Fruit fly (Drosophila melanogaster) whole organism, embryonic: ENCODE data around the gene CG15330.

Source experiments
- BEAF-32 ChIP-seq: fragments of 200-800 bp; sonication (Bioruptor generic); optimal IDR thresholded peaks from 3 replicates; lab custom pipeline; 2017; ENCODE audit warnings: missing biosample characterization, missing genetic modification characterization, mild to moderate bottlenecking, moderate library complexity, missing genetic modification reagents
- CG11398 ChIP-seq: fragments of 200-800 bp; sonication (Bioruptor generic); optimal IDR thresholded peaks from 2 replicates; lab custom pipeline; 2016; ENCODE audit warnings: missing biosample characterization, missing genetic modification characterization
- CG14441 ChIP-seq: fragments of 200-800 bp; sonication (Bioruptor generic); IDR thresholded peaks from 2 replicates; pipeline ENCODE4 v1.3.6; 2022; ENCODE audit warnings: missing biosample characterization, missing genetic modification characterization
- CG14860 ChIP-seq: fragments of 200-800 bp; sonication (Bioruptor generic); IDR thresholded peaks from 3 replicates; pipeline ENCODE4 v1.3.6; 2022; ENCODE audit warnings: missing biosample characterization, missing genetic modification characterization; ENCODE audit not compliant: partially characterized antibody
- CG15269 ChIP-seq: fragments of 200-800 bp; sonication (Bioruptor generic); optimal IDR thresholded peaks from 2 replicates; lab custom pipeline; 2018; ENCODE audit warnings: missing biosample characterization, mild to moderate bottlenecking, missing genetic modification characterization, moderate library complexity
- CG16863 ChIP-seq: fragments of 200-800 bp; sonication (Bioruptor generic); optimal IDR thresholded peaks from 3 replicates; lab custom pipeline; 2016; ENCODE audit warnings: missing biosample characterization, missing genetic modification characterization
- CG17186 ChIP-seq: fragments of 200-800 bp; sonication (Bioruptor generic); optimal IDR thresholded peaks from 3 replicates; lab custom pipeline; 2017; ENCODE audit warnings: missing biosample characterization, missing genetic modification reagents, missing genetic modification characterization
- CG17912 ChIP-seq: fragments of 200-800 bp; sonication (Bioruptor generic); optimal IDR thresholded peaks from 2 replicates; lab custom pipeline; 2018; ENCODE audit warnings: missing biosample characterization, mild to moderate bottlenecking, missing genetic modification characterization
- CG18764 ChIP-seq: fragments of 200-800 bp; sonication (Bioruptor generic); optimal IDR thresholded peaks from 3 replicates; lab custom pipeline; 2016; ENCODE audit warnings: missing biosample characterization, missing genetic modification characterization
- CG2129 ChIP-seq: fragments of 200-800 bp; sonication (Bioruptor generic); IDR thresholded peaks from 2 replicates; pipeline ENCODE4 v1.3.6; 2022; ENCODE audit warnings: missing biosample characterization, missing genetic modification characterization; ENCODE audit not compliant: partially characterized antibody
- CG2875 ChIP-seq: fragments of 200-800 bp; sonication (Bioruptor generic); optimal IDR thresholded peaks from 2 replicates; lab custom pipeline; 2017; ENCODE audit warnings: missing biosample characterization, mild to moderate bottlenecking, missing genetic modification characterization, missing genetic modification reagents
- CG2889 ChIP-seq: fragments of 200-800 bp; sonication (Bioruptor generic); IDR thresholded peaks from 3 replicates; pipeline ENCODE4 v1.3.6; 2022; ENCODE audit warnings: missing biosample characterization, missing genetic modification characterization
- CG31388 ChIP-seq: fragments of 200-800 bp; sonication (Bioruptor generic); optimal IDR thresholded peaks from 2 replicates; lab custom pipeline; 2016; ENCODE audit warnings: missing biosample characterization, missing genetic modification characterization
- CG43689 ChIP-seq: fragments of 200-800 bp; sonication (Bioruptor generic); IDR thresholded peaks from 2 replicates; pipeline ENCODE4 v1.3.6; 2022; ENCODE audit warnings: missing biosample characterization, missing genetic modification characterization
- CG4424 ChIP-seq: fragments of 200-800 bp; sonication (Bioruptor generic); optimal IDR thresholded peaks from 3 replicates; lab custom pipeline; 2016; ENCODE audit warnings: missing biosample characterization, missing genetic modification characterization
- CG4707 ChIP-seq: fragments of 200-800 bp; sonication (Bioruptor generic); optimal IDR thresholded peaks from 2 replicates; lab custom pipeline; 2018; ENCODE audit warnings: missing biosample characterization, mild to moderate bottlenecking, missing genetic modification characterization, moderate library complexity
- CG5180 ChIP-seq: fragments of 200-800 bp; sonication (Bioruptor generic); optimal IDR thresholded peaks from 3 replicates; lab custom pipeline; 2017; ENCODE audit warnings: missing biosample characterization, missing genetic modification characterization, mild to moderate bottlenecking, moderate library complexity, missing genetic modification reagents
- CG6791 ChIP-seq: fragments of 200-800 bp; sonication (Bioruptor generic); IDR thresholded peaks from 3 replicates; pipeline ENCODE4 v1.3.6; 2022; ENCODE audit warnings: missing biosample characterization, missing genetic modification characterization; ENCODE audit not compliant: partially characterized antibody
- CG7357 ChIP-seq: fragments of 200-800 bp; sonication (Bioruptor generic); IDR thresholded peaks from 3 replicates; pipeline ENCODE4 v1.3.6; 2022; ENCODE audit warnings: missing biosample characterization, missing genetic modification characterization
- CG7839 ChIP-seq: fragments of 200-800 bp; sonication (Bioruptor generic); optimal IDR thresholded peaks from 3 replicates; lab custom pipeline; 2018; ENCODE audit warnings: missing biosample characterization, mild to moderate bottlenecking, missing genetic modification characterization, moderate library complexity
- CTCF ChIP-seq: fragments of 200-800 bp; sonication (Bioruptor generic); optimal IDR thresholded peaks from 2 replicates; lab custom pipeline; 2017; ENCODE audit warnings: missing biosample characterization, mild to moderate bottlenecking, missing genetic modification characterization, moderate library complexity
- Camta ChIP-seq: fragments of 200-800 bp; sonication (Bioruptor generic); optimal IDR thresholded peaks from 2 replicates; lab custom pipeline; 2016; ENCODE audit warnings: missing biosample characterization, missing genetic modification characterization
- Dll ChIP-seq: fragments of 200-800 bp; sonication (Bioruptor generic); IDR thresholded peaks from 4 replicates; pipeline ENCODE4 v1.3.6; 2022; ENCODE audit warnings: missing biosample characterization, missing genetic modification characterization; ENCODE audit not compliant: partially characterized antibody
- Doc3 ChIP-seq: fragments of 200-800 bp; sonication (Bioruptor generic); IDR thresholded peaks from 3 replicates; pipeline ENCODE4 v1.3.6; 2022; ENCODE audit warnings: missing biosample characterization, missing genetic modification characterization; ENCODE audit not compliant: partially characterized antibody
- Hmr ChIP-seq: fragments of 200-800 bp; sonication (Bioruptor generic); optimal IDR thresholded peaks from 3 replicates; lab custom pipeline; 2017; ENCODE audit warnings: mild to moderate bottlenecking, missing biosample characterization, missing genetic modification reagents, missing genetic modification characterization
- Hsf ChIP-seq: fragments of 200-800 bp; sonication (Bioruptor generic); optimal IDR thresholded peaks from 3 replicates; lab custom pipeline; 2016; ENCODE audit warnings: missing biosample characterization, missing genetic modification characterization
- MBD-R2 ChIP-seq: fragments of 200-800 bp; sonication (Bioruptor generic); IDR thresholded peaks from 2 replicates; pipeline ENCODE4 v1.3.6; 2022; ENCODE audit warnings: missing biosample characterization, missing genetic modification characterization
- NC2β ChIP-seq: fragments of 200-800 bp; sonication (Bioruptor generic); optimal IDR thresholded peaks from 2 replicates; lab custom pipeline; 2016; ENCODE audit warnings: missing biosample characterization, missing genetic modification characterization
- Nf-YB ChIP-seq: fragments of 200-800 bp; sonication (Bioruptor generic); optimal IDR thresholded peaks from 3 replicates; lab custom pipeline; 2019; ENCODE audit warnings: missing biosample characterization, mild to moderate bottlenecking, missing genetic modification characterization, moderate library complexity
- Opbp ChIP-seq: fragments of 200-800 bp; sonication (Bioruptor generic); IDR thresholded peaks from 3 replicates; pipeline ENCODE4 v1.3.6; 2022; ENCODE audit warnings: missing biosample characterization, missing genetic modification characterization; ENCODE audit not compliant: partially characterized antibody
- Pdp1 ChIP-seq, 2 experiments: fragments of 200-800 bp; sonication (Bioruptor generic); optimal IDR thresholded peaks; 3 replicates each; lab custom pipeline; 2016; ENCODE audit warnings: missing biosample characterization in 2 of 2, missing genetic modification characterization in 2 of 2, mild to moderate bottlenecking in 1 of 2, moderate library complexity in 1 of 2
- bigmax ChIP-seq: fragments of 200-800 bp; sonication (Bioruptor generic); optimal IDR thresholded peaks from 2 replicates; lab custom pipeline; 2018; ENCODE audit warnings: missing biosample characterization, mild to moderate bottlenecking, missing genetic modification characterization
- btn ChIP-seq: fragments of 200-800 bp; sonication (Bioruptor generic); optimal IDR thresholded peaks from 2 replicates; lab custom pipeline; 2016; ENCODE audit warnings: missing biosample characterization, missing genetic modification characterization
- chif ChIP-seq, 2 experiments: fragments of 200-800 bp; sonication (Bioruptor generic); optimal IDR thresholded peaks; 3 replicates each; lab custom pipeline; 2016; ENCODE audit warnings: missing biosample characterization in 2 of 2, missing genetic modification characterization in 2 of 2
- dysf ChIP-seq: fragments of 200-800 bp; sonication (Bioruptor generic); IDR thresholded peaks from 3 replicates; pipeline ENCODE4 v1.3.6; 2022; ENCODE audit warnings: missing biosample characterization, missing genetic modification characterization
- eyg ChIP-seq: fragments of 200-800 bp; sonication (Bioruptor generic); optimal IDR thresholded peaks from 3 replicates; lab custom pipeline; 2016; ENCODE audit warnings: missing biosample characterization, missing genetic modification characterization
- ftz-f1 ChIP-seq: fragments of 200-800 bp; sonication (Bioruptor generic); optimal IDR thresholded peaks from 2 replicates; lab custom pipeline; 2016; ENCODE audit warnings: missing biosample characterization, missing genetic modification characterization
- fu2 ChIP-seq: fragments of 200-800 bp; sonication (Bioruptor generic); optimal IDR thresholded peaks from 2 replicates; lab custom pipeline; 2016; ENCODE audit warnings: missing biosample characterization, missing genetic modification characterization
- gt ChIP-seq: fragments of 200-800 bp; sonication (Bioruptor generic); IDR thresholded peaks from 2 replicates; pipeline ENCODE4 v1.3.6; 2022; ENCODE audit warnings: missing biosample characterization, missing genetic modification characterization
- mam ChIP-seq: fragments of 200-800 bp; sonication (Bioruptor generic); optimal IDR thresholded peaks from 3 replicates; lab custom pipeline; 2016; ENCODE audit warnings: missing biosample characterization, missing genetic modification characterization
- prd ChIP-seq, 3 experiments: fragments of >200 bp in 2 of 3; fragments of 200-800 bp in 1 of 3; sonication (Bioruptor generic) in 1 of 3; optimal IDR thresholded peaks in 2 of 3; IDR thresholded peaks in 1 of 3; 2 replicates in 2 of 3; 3 replicates in 1 of 3; pipeline versions ENCODE4 v1.3.6 to Lab custom; 2017 to 2022; ENCODE audit warnings: missing biosample characterization in 1 of 3, missing genetic modification characterization in 1 of 3
- scrt ChIP-seq: fragments of 200-800 bp; sonication (Bioruptor generic); optimal IDR thresholded peaks from 2 replicates; lab custom pipeline; 2018; ENCODE audit warnings: missing biosample characterization, mild to moderate bottlenecking, missing genetic modification characterization, moderate library complexity
- sd ChIP-seq: fragments of 200-800 bp; sonication (Bioruptor generic); optimal IDR thresholded peaks from 3 replicates; lab custom pipeline; 2018; ENCODE audit warnings: missing biosample characterization, mild to moderate bottlenecking, missing genetic modification characterization, moderate library complexity
- sens ChIP-seq: fragments of 200-800 bp; sonication (Bioruptor generic); peaks from one replicate; lab custom pipeline; 2016; ENCODE audit warnings: missing biosample characterization, missing genetic modification characterization
- sisA ChIP-seq: fragments of 200-800 bp; sonication (Bioruptor generic); IDR thresholded peaks from 2 replicates; pipeline ENCODE4 v1.3.6; 2022; ENCODE audit warnings: missing biosample characterization, missing genetic modification characterization
- slou ChIP-seq: fragments of 200-800 bp; sonication (Bioruptor generic); optimal IDR thresholded peaks from 3 replicates; lab custom pipeline; 2016; ENCODE audit warnings: missing biosample characterization, missing genetic modification characterization
- slp2 ChIP-seq: fragments of 200-800 bp; sonication (Bioruptor generic); optimal IDR thresholded peaks from 2 replicates; lab custom pipeline; 2016; ENCODE audit warnings: missing biosample characterization, missing genetic modification characterization
- tx ChIP-seq: fragments of 200-800 bp; sonication (Bioruptor generic); optimal IDR thresholded peaks from 2 replicates; lab custom pipeline; 2016; ENCODE audit warnings: missing biosample characterization, missing genetic modification characterization
- vnd ChIP-seq: fragments of 200-800 bp; sonication (Bioruptor generic); IDR thresholded peaks from 3 replicates; pipeline ENCODE4 v1.3.6; 2022; ENCODE audit warnings: missing biosample characterization, missing genetic modification characterization; ENCODE audit not compliant: partially characterized antibody

CG15330 gene

DNA sequence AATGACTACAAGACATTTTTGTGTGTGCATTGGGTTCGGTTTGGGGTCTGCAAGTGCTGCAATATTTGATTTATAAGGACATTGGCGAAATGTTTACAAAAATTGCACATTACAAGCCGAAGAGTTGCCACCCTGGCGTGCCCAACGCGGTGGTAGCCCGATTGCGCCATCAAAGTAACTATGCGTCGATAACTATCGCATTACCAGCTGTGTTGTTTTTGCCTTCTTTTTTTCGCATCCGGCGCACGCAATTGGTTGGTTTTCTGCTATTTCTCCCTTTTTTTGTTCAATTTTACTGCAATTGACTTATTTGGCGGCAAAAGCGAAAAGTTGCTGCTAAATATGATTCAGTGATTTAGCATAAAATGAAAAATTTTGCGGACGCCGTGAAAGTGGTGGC lies 21.2 kb upstream of the CG15330 start, which contains the start of gene RpS14b (continued):
- TF ChIP-seq sisA (GFP tag; lab: Robert Waterston, UW) = peak; percentile 24; the same call in 1 of the 2 replicates
- TF ChIP-seq NC2β = peak; percentile 70
- peak; percentile 29 for TF ChIP-seq CG4424
- TF ChIP-seq chif (GFP tag; optimal IDR thresholded peaks at IDR 0.05; lab: Kevin White, UChicago) = peak; percentile 5 to 52
- TF ChIP-seq gt (GFP tag; lab: Robert Waterston, UW) = no peak
- TF ChIP-seq CG7839 = peak; percentile 31
- TF ChIP-seq CG17912 (GFP tag; lab: Kevin White, UChicago) = peak; percentile 62
- peak; percentile 7 for TF ChIP-seq btn
- peak; percentile 61 for TF ChIP-seq CG15269 (tag; lab: Kevin White, UChicago)
- peak; percentile 90 for TF ChIP-seq CG17186
- no peak for TF ChIP-seq CG5180 (GFP tag; lab: Kevin White, UChicago)
- TF ChIP-seq eyg (GFP tag; lab: Kevin White, UChicago) = peak; percentile 29
- TF ChIP-seq dysf (GFP tag; lab: Robert Waterston, UW) = peak; percentile 65; the same call in 2 of the 3 replicates
- peak; percentile 8 for TF ChIP-seq CG16863
- peak; percentile 1 for TF ChIP-seq tx (GFP tag; lab: Kevin White, UChicago)
- peak; percentile 55; the same call in 2 of the 3 replicates for TF ChIP-seq CG14860 (GFP tag; lab: Robert Waterston, UW)
- TF ChIP-seq slp2 (GFP tag; lab: Kevin White, UChicago) = peak; percentile 6
- TF ChIP-seq mam (GFP tag; lab: Kevin White, UChicago) = peak; percentile 47
- peak; percentile 76 for TF ChIP-seq MBD-R2 (GFP tag; lab: Robert Waterston, UW)
- TF ChIP-seq Pdp1 (GFP tag; optimal IDR thresholded peaks at IDR 0.05; lab: Kevin White, UChicago) = peak; percentile 31 to 68
- peak; percentile 31 for TF ChIP-seq CG18764
- peak; percentile 25; the same call in 1 of the 3 replicates for TF ChIP-seq CG7357 (GFP tag; lab: Robert Waterston, UW)
- TF ChIP-seq Dll (GFP tag; lab: Robert Waterston, UW) = peak; percentile 70
- no peak for TF ChIP-seq CG31388 (GFP tag; lab: Kevin White, UChicago)
- peak; percentile 38; the same call in 1 of the 3 replicates for TF ChIP-seq Doc3 (GFP tag; lab: Robert Waterston, UW)
- no peak for TF ChIP-seq ftz-f1 (GFP tag; lab: Kevin White, UChicago)
- peak; percentile 31 for TF ChIP-seq fu2 (GFP tag; lab: Kevin White, UChicago)
- peak; percentile 78 for TF ChIP-seq Opbp (GFP tag; lab: Robert Waterston, UW)
- peak; percentile 51 for TF ChIP-seq scrt
- TF ChIP-seq sens (GFP tag; lab: Kevin White, UChicago) = peak; percentile 88
- TF ChIP-seq Camta (GFP tag; lab: Kevin White, UChicago) = peak; percentile 37
- peak; percentile 26 for TF ChIP-seq CTCF (GFP tag; lab: Kevin White, UChicago)
- TF ChIP-seq sd (tag; lab: Kevin White, UChicago) = peak; percentile 21
- peak; percentile 6 for TF ChIP-seq bigmax (GFP tag; lab: Kevin White, UChicago)
- peak; percentile 8; the same call in 1 of the 2 replicates for TF ChIP-seq CG43689 (GFP tag; lab: Robert Waterston, UW)
- peak; percentile 81 for TF ChIP-seq BEAF-32 (GFP tag; lab: Kevin White, UChicago)
- TF ChIP-seq Nf-YB (GFP tag; lab: Kevin White, UChicago) = peak; percentile 58
- peak; percentile 53; the same call in 1 of the 3 replicates for TF ChIP-seq CG2889 (GFP tag; lab: Robert Waterston, UW)
- TF ChIP-seq Hmr (GFP tag; lab: Kevin White, UChicago) = peak; percentile 85
- TF ChIP-seq vnd (GFP tag; lab: Robert Waterston, UW) = peak; percentile 66
- peak; percentile 68 for TF ChIP-seq CG6791 (GFP tag; lab: Robert Waterston, UW)
- peak; percentile 39 for TF ChIP-seq slou (GFP tag; lab: Kevin White, UChicago)
- TF ChIP-seq prd (optimal IDR thresholded peaks at IDR 0.05; lab: Kevin White, UChicago) = no peak
- peak; percentile 41; the same call in 1 of the 3 replicates for TF ChIP-seq prd (GFP tag; IDR thresholded peaks at IDR 0.05; lab: Robert Waterston, UW)
- peak; percentile 70 for TF ChIP-seq Hsf (GFP tag; lab: Kevin White, UChicago)
- TF ChIP-seq CG2875 (GFP tag; lab: Kevin White, UChicago) = peak; percentile 43
- TF ChIP-seq CG4707 = peak; percentile 1
- peak; percentile 64 for TF ChIP-seq CG14441
- no peak for TF ChIP-seq CG11398 (GFP tag; lab: Kevin White, UChicago)
- TF ChIP-seq CG2129 (GFP tag; lab: Robert Waterston, UW) = peak; percentile 32
